Worm (Caenorhabditis elegans) whole organism, L4 larva: Measurements from ENCODE around the gene cox-14.

Experiments
- ZK546.5 ChIP-seq, 2 experiments: sonication (generic microtip); optimal IDR thresholded peaks; 2 replicates each; lab custom pipeline; 2017; ENCODE audit warnings: missing biosample characterization in 2 of 2, missing genetic modification characterization in 2 of 2
- ama-1 ChIP-seq: fragments of 150-350 bp; optimal IDR thresholded peaks from 2 replicates; lab custom pipeline; 2014; ENCODE audit warnings: inconsistent platforms, mixed read lengths
- ceh-82 ChIP-seq: sonication (generic microtip); optimal IDR thresholded peaks from 2 replicates; lab custom pipeline; 2017; ENCODE audit warnings: missing biosample characterization, missing genetic modification characterization
- cey-2 ChIP-seq: sonication (generic microtip); optimal IDR thresholded peaks from 3 replicates; lab custom pipeline; 2017; ENCODE audit warnings: missing genetic modification characterization, mild to moderate bottlenecking, missing compliant biosample characterization, antibody characterized with exemption, borderline replicate concordance; ENCODE audit not compliant: insufficient read depth
- fkh-10 ChIP-seq: fragments of 150-350 bp; optimal IDR thresholded peaks from 2 replicates; lab custom pipeline; 2014; ENCODE audit warnings: missing biosample characterization, missing genetic modification reagents, missing genetic modification characterization
- jun-1 ChIP-seq: fragments of 150-350 bp; optimal IDR thresholded peaks from 2 replicates; lab custom pipeline; 2014; ENCODE audit warnings: missing biosample characterization, missing genetic modification reagents, missing genetic modification characterization
- madf-5 ChIP-seq, 2 experiments: fragments of 200-800 bp; sonication (Bioruptor generic); IDR thresholded peaks; 2 replicates each; pipeline ENCODE4 v1.3.6; 2022; ENCODE audit warnings: missing compliant biosample characterization in 2 of 2, missing genetic modification characterization in 2 of 2
- nhr-6 ChIP-seq: fragments of 150-350 bp; optimal IDR thresholded peaks from 2 replicates; lab custom pipeline; 2014; ENCODE audit warnings: missing biosample characterization, missing genetic modification characterization
- zip-11 ChIP-seq: fragments of 200-800 bp; sonication (Bioruptor generic); IDR thresholded peaks from 2 replicates; pipeline ENCODE4 v1.3.6; 2022; ENCODE audit warnings: missing genetic modification characterization, missing compliant biosample characterization
- ztf-11 ChIP-seq: fragments of 150-350 bp; optimal IDR thresholded peaks from 2 replicates; lab custom pipeline; 2014; ENCODE audit warnings: missing biosample characterization, missing genetic modification characterization

ce11 chrIII:10231641-10232040 is 12.9 kb downstream of the cox-14 start:
- TF ChIP-seq fkh-10 (GFP tag; lab: Kevin White, UChicago) (no peak), jun-1 (tag; lab: Kevin White, UChicago) (no peak), ZK546.5 (tag; optimal IDR thresholded peaks at IDR 0.05; lab: Kevin White, UChicago) (no peak), cey-2 (tag; lab: Kevin White, UChicago) (no peak), ceh-82 (no peak), madf-5 (GFP tag; IDR thresholded peaks at IDR 0.05; lab: Robert Waterston, UW) (no peak), zip-11 (no peak), ama-1 (lab: Kevin White, UChicago) (no peak), nhr-6 (tag; lab: Kevin White, UChicago) (no peak), ztf-11 (tag; lab: Kevin White, UChicago) (no peak)
